Fruit fly (Drosophila melanogaster) Kc167 (cell line): ENCODE measurements around the gene CG33791.

Experiments
- insv ChIP-seq: fragments of >200 bp; optimal IDR thresholded peaks from 3 replicates; lab custom pipeline; 2018; ENCODE audit warnings: missing external identifiers
- psq ChIP-seq: fragments of >200 bp; optimal IDR thresholded peaks from 2 replicates; lab custom pipeline; 2017; ENCODE audit warnings: missing external identifiers
- ttk ChIP-seq: sonication (Bioruptor generic); optimal IDR thresholded peaks from 2 replicates; lab custom pipeline; 2017; ENCODE audit warnings: missing external identifiers

DNA sequence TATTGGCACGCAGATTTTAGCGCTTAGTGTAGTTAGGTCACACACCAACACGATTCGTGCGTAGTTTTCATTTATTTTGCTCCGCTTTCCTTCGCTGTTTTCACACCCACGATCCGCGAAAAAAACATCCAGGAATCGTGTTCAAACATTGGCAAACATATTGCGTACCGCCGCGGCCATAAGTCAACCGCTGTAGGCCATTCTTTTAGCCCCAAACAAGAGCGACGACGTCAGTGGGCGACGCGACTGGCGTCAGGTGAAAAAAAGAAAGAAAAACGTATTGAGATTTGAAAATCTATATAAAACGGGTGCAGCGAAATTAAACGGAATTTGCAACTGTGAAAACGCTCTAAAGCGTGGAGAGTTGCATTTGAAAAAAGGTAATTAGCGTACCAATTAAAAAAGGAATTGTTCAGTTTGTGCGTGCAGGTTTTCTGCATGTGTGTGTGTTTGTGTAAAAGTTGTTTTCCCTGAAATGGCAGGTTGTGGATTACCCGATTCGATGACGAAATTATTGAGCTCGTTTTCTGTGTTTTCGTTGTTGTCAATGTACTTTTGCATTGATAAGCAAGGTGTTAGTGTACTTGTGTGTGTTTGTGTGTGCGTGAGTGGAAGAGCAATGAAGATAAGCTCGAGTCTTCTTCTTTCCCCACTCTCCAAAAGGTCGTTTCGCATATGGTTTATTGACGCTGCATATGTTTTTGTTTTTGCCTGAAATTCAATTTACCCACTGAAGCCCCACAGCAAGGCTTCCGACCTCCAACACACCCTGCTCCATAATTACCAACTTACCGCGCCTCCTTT is 33.4 kb upstream of the CG33791 start, which contains the start of gene Tmep:
- TF ChIP-seq psq (lab: Kevin White, UChicago) (no peak), ttk (no peak), insv (no peak)
